Fruit fly (Drosophila melanogaster) whole organism, embryonic: ENCODE results near the gene Ir94d.

ENCODE experiments used
- Adf1 ChIP-seq: fragments of 200-800 bp; sonication (Bioruptor generic); IDR thresholded peaks from 2 replicates; pipeline ENCODE4 v1.3.6; 2022; ENCODE audit warnings: missing biosample characterization, missing genetic modification characterization
- Antp ChIP-seq: fragments of 200-800 bp; sonication (Bioruptor generic); optimal IDR thresholded peaks from 3 replicates; lab custom pipeline; 2016; ENCODE audit warnings: missing biosample characterization, missing genetic modification characterization
- BEAF-32 ChIP-seq: fragments of 200-800 bp; sonication (Bioruptor generic); optimal IDR thresholded peaks from 3 replicates; lab custom pipeline; 2017; ENCODE audit warnings: missing biosample characterization, missing genetic modification characterization, mild to moderate bottlenecking, moderate library complexity, missing genetic modification reagents
- CG10565 ChIP-seq: fragments of 200-800 bp; sonication (Bioruptor generic); optimal IDR thresholded peaks from 3 replicates; lab custom pipeline; 2016; ENCODE audit warnings: missing biosample characterization, mild to moderate bottlenecking, missing genetic modification characterization
- CG12155 ChIP-seq: fragments of 200-800 bp; sonication (Bioruptor generic); optimal IDR thresholded peaks from 3 replicates; lab custom pipeline; 2016; ENCODE audit warnings: missing biosample characterization, missing genetic modification characterization
- CG1529 ChIP-seq: fragments of 200-800 bp; sonication (Bioruptor generic); optimal IDR thresholded peaks from 3 replicates; lab custom pipeline; 2018; ENCODE audit warnings: missing biosample characterization, missing genetic modification characterization
- CG15696 ChIP-seq: fragments of 200-800 bp; sonication (Bioruptor generic); optimal IDR thresholded peaks from 2 replicates; lab custom pipeline; 2019; ENCODE audit warnings: missing biosample characterization, mild to moderate bottlenecking, missing genetic modification characterization, moderate library complexity
- CG17612 ChIP-seq: fragments of 200-800 bp; sonication (Bioruptor generic); IDR thresholded peaks from 2 replicates; pipeline ENCODE4 v1.3.6; 2022; ENCODE audit warnings: missing biosample characterization, missing genetic modification characterization
- CG2875 ChIP-seq: fragments of 200-800 bp; sonication (Bioruptor generic); optimal IDR thresholded peaks from 2 replicates; lab custom pipeline; 2017; ENCODE audit warnings: missing biosample characterization, mild to moderate bottlenecking, missing genetic modification characterization, missing genetic modification reagents
- CG30431 ChIP-seq: fragments of 200-800 bp; sonication (Bioruptor generic); optimal IDR thresholded peaks from 2 replicates; lab custom pipeline; 2017; ENCODE audit warnings: missing biosample characterization, missing genetic modification characterization
- CG33213 ChIP-seq: fragments of 200-800 bp; sonication (Bioruptor generic); optimal IDR thresholded peaks from 3 replicates; lab custom pipeline; 2016; ENCODE audit warnings: missing biosample characterization, missing genetic modification characterization
- CG3838 ChIP-seq: fragments of 200-800 bp; sonication (Bioruptor generic); optimal IDR thresholded peaks from 3 replicates; lab custom pipeline; 2016; ENCODE audit warnings: missing biosample characterization, missing genetic modification characterization
- CG4328 ChIP-seq: fragments of 200-800 bp; sonication (Bioruptor generic); optimal IDR thresholded peaks from 3 replicates; lab custom pipeline; 2017; ENCODE audit warnings: missing biosample characterization, missing genetic modification reagents, missing genetic modification characterization
- CG4707 ChIP-seq: fragments of 200-800 bp; sonication (Bioruptor generic); optimal IDR thresholded peaks from 2 replicates; lab custom pipeline; 2018; ENCODE audit warnings: missing biosample characterization, mild to moderate bottlenecking, missing genetic modification characterization, moderate library complexity
- CG7556 ChIP-seq: fragments of 200-800 bp; sonication (Bioruptor generic); optimal IDR thresholded peaks from 2 replicates; lab custom pipeline; 2017; ENCODE audit warnings: missing biosample characterization, mild to moderate bottlenecking, missing genetic modification characterization
- Camta ChIP-seq: fragments of 200-800 bp; sonication (Bioruptor generic); optimal IDR thresholded peaks from 2 replicates; lab custom pipeline; 2016; ENCODE audit warnings: missing biosample characterization, missing genetic modification characterization
- D ChIP-seq, 2 experiments: fragments of 200-800 bp in 1 of 2; fragments of >200 bp in 1 of 2; sonication (Bioruptor generic) in 1 of 2; optimal IDR thresholded peaks; 2 replicates in 1 of 2; 3 replicates in 1 of 2; lab custom pipeline; 2017; ENCODE audit warnings: mild to moderate bottlenecking in 1 of 2, missing biosample characterization in 1 of 2, missing genetic modification characterization in 1 of 2, missing genetic modification reagents in 1 of 2
- Dref ChIP-seq: fragments of 200-800 bp; sonication (Bioruptor generic); IDR thresholded peaks from 2 replicates; pipeline ENCODE4 v1.3.6; 2022; ENCODE audit warnings: missing biosample characterization, missing genetic modification characterization
- H15 ChIP-seq: fragments of 200-800 bp; sonication (Bioruptor generic); IDR thresholded peaks from 3 replicates; pipeline ENCODE4 v1.3.6; 2022; ENCODE audit warnings: missing biosample characterization, missing genetic modification characterization
- HLH4C ChIP-seq: fragments of 200-800 bp; sonication (Bioruptor generic); IDR thresholded peaks from 3 replicates; pipeline ENCODE4 v1.3.6; 2022; ENCODE audit warnings: missing biosample characterization, missing genetic modification characterization; ENCODE audit not compliant: partially characterized antibody
- Hr3 ChIP-seq: fragments of 200-800 bp; sonication (Bioruptor generic); optimal IDR thresholded peaks from 3 replicates; lab custom pipeline; 2016; ENCODE audit warnings: missing biosample characterization, missing genetic modification characterization
- Hr39 ChIP-seq: fragments of >200 bp; optimal IDR thresholded peaks from 2 replicates; lab custom pipeline; 2017
- Lhr ChIP-seq: fragments of 200-800 bp; sonication (Bioruptor generic); optimal IDR thresholded peaks from 3 replicates; lab custom pipeline; 2017; ENCODE audit warnings: mild to moderate bottlenecking, missing biosample characterization, missing genetic modification reagents, missing genetic modification characterization
- Max ChIP-seq: fragments of 200-800 bp; sonication (Bioruptor generic); optimal IDR thresholded peaks from 2 replicates; lab custom pipeline; 2016; ENCODE audit warnings: missing biosample characterization, mild to moderate bottlenecking, missing genetic modification characterization
- NFAT ChIP-seq: fragments of 200-800 bp; sonication (Bioruptor generic); IDR thresholded peaks from 2 replicates; pipeline ENCODE4 v1.3.6; 2022; ENCODE audit warnings: missing biosample characterization, missing genetic modification characterization
- Oaz ChIP-seq: fragments of 200-800 bp; sonication (Bioruptor generic); IDR thresholded peaks from 2 replicates; pipeline ENCODE4 v1.3.6; 2022; ENCODE audit warnings: missing biosample characterization, missing genetic modification characterization
- Ravus ChIP-seq: fragments of 200-800 bp; sonication (Bioruptor generic); IDR thresholded peaks from 2 replicates; pipeline ENCODE4 v1.3.6; 2022; ENCODE audit warnings: missing biosample characterization, missing genetic modification characterization
- Vsx1 ChIP-seq: fragments of 200-800 bp; sonication (Bioruptor generic); optimal IDR thresholded peaks from 2 replicates; lab custom pipeline; 2017; ENCODE audit warnings: missing biosample characterization, mild to moderate bottlenecking, missing genetic modification characterization, missing genetic modification reagents
- bsh ChIP-seq, 2 experiments: fragments of 200-800 bp; sonication (Bioruptor generic); optimal IDR thresholded peaks; 2 replicates each; lab custom pipeline; 2017 to 2018; ENCODE audit warnings: mild to moderate bottlenecking in 2 of 2, missing biosample characterization in 2 of 2, missing genetic modification characterization in 2 of 2, moderate library complexity in 1 of 2
- crol ChIP-seq: fragments of 200-800 bp; sonication (Bioruptor generic); IDR thresholded peaks from 2 replicates; pipeline ENCODE4 v1.3.6; 2022; ENCODE audit warnings: missing biosample characterization, missing genetic modification characterization
- dan ChIP-seq: fragments of 200-800 bp; sonication (Bioruptor generic); IDR thresholded peaks from 2 replicates; pipeline ENCODE4 v1.3.6; 2022; ENCODE audit warnings: missing biosample characterization, missing genetic modification characterization
- dmrt99B ChIP-seq: fragments of 200-800 bp; sonication (Bioruptor generic); optimal IDR thresholded peaks from 2 replicates; lab custom pipeline; 2018; ENCODE audit warnings: missing biosample characterization, mild to moderate bottlenecking, missing genetic modification characterization, moderate library complexity
- emc ChIP-seq: fragments of 200-800 bp; sonication (Bioruptor generic); optimal IDR thresholded peaks from 2 replicates; lab custom pipeline; 2016; ENCODE audit warnings: missing biosample characterization, missing genetic modification characterization
- fd96Cb ChIP-seq: fragments of 200-800 bp; sonication (Bioruptor generic); optimal IDR thresholded peaks from 2 replicates; lab custom pipeline; 2018; ENCODE audit warnings: missing biosample characterization, mild to moderate bottlenecking, missing genetic modification characterization, moderate library complexity
- gcm ChIP-seq: fragments of 200-800 bp; sonication (Bioruptor generic); optimal IDR thresholded peaks from 2 replicates; lab custom pipeline; 2019; ENCODE audit warnings: missing biosample characterization, mild to moderate bottlenecking, missing genetic modification characterization, moderate library complexity
- inv ChIP-seq: fragments of 200-800 bp; sonication (Bioruptor generic); IDR thresholded peaks from 2 replicates; pipeline ENCODE4 v1.3.6; 2022; ENCODE audit warnings: missing biosample characterization, missing genetic modification characterization; ENCODE audit not compliant: partially characterized antibody
- lab ChIP-seq: fragments of 200-800 bp; sonication (Bioruptor generic); optimal IDR thresholded peaks from 3 replicates; lab custom pipeline; 2017; ENCODE audit warnings: missing biosample characterization, missing genetic modification characterization, mild to moderate bottlenecking, moderate library complexity, missing genetic modification reagents
- peb ChIP-seq: fragments of 200-800 bp; sonication (Bioruptor generic); IDR thresholded peaks from 2 replicates; pipeline ENCODE4 v1.3.6; 2022; ENCODE audit warnings: missing biosample characterization, missing genetic modification characterization
- pita ChIP-seq: fragments of 200-800 bp; sonication (Bioruptor generic); optimal IDR thresholded peaks from 2 replicates; lab custom pipeline; 2017; ENCODE audit warnings: missing biosample characterization, mild to moderate bottlenecking, missing genetic modification characterization
- pnt ChIP-seq: fragments of 200-800 bp; sonication (Bioruptor generic); optimal IDR thresholded peaks from 3 replicates; lab custom pipeline; 2016; ENCODE audit warnings: missing biosample characterization, missing genetic modification characterization
- pum ChIP-seq: fragments of 200-800 bp; sonication (Bioruptor generic); optimal IDR thresholded peaks from 2 replicates; lab custom pipeline; 2016; ENCODE audit warnings: missing biosample characterization, missing genetic modification characterization
- ranshi ChIP-seq: fragments of 200-800 bp; sonication (Bioruptor generic); IDR thresholded peaks from 2 replicates; pipeline ENCODE4 v1.3.6; 2022; ENCODE audit warnings: missing biosample characterization, missing genetic modification characterization
- salm ChIP-seq: fragments of 200-800 bp; sonication (Bioruptor generic); optimal IDR thresholded peaks from 2 replicates; lab custom pipeline; 2018; ENCODE audit warnings: missing biosample characterization, mild to moderate bottlenecking, missing genetic modification characterization
- sc ChIP-seq, 3 experiments: fragments of >200 bp in 2 of 3; fragments of 200-800 bp in 1 of 3; sonication (Bioruptor generic) in 1 of 3; optimal IDR thresholded peaks; 2 replicates in 2 of 3; 3 replicates in 1 of 3; lab custom pipeline; 2017; ENCODE audit warnings: mild to moderate bottlenecking in 1 of 3, missing biosample characterization in 1 of 3, missing genetic modification characterization in 1 of 3, missing genetic modification reagents in 1 of 3
- sens-2 ChIP-seq: fragments of 200-800 bp; sonication (Bioruptor generic); IDR thresholded peaks from 2 replicates; pipeline ENCODE4 v1.3.6; 2022; ENCODE audit warnings: missing biosample characterization, missing genetic modification characterization
- sisA ChIP-seq: fragments of 200-800 bp; sonication (Bioruptor generic); IDR thresholded peaks from 2 replicates; pipeline ENCODE4 v1.3.6; 2022; ENCODE audit warnings: missing biosample characterization, missing genetic modification characterization
- tgo ChIP-seq: fragments of 200-800 bp; sonication (Bioruptor generic); IDR thresholded peaks from 3 replicates; pipeline ENCODE4 v1.3.6; 2022; ENCODE audit warnings: missing biosample characterization, missing genetic modification characterization
- tin ChIP-seq: fragments of 200-800 bp; sonication (Bioruptor generic); optimal IDR thresholded peaks from 3 replicates; lab custom pipeline; 2016; ENCODE audit warnings: missing biosample characterization, missing genetic modification characterization
- trem ChIP-seq: fragments of 200-800 bp; optimal IDR thresholded peaks from 3 replicates; lab custom pipeline; 2019; ENCODE audit warnings: missing biosample characterization, mild to moderate bottlenecking, missing genetic modification characterization, moderate library complexity
- trh ChIP-seq: fragments of 200-800 bp; sonication (Bioruptor generic); optimal IDR thresholded peaks from 2 replicates; lab custom pipeline; 2016; ENCODE audit warnings: missing biosample characterization, missing genetic modification characterization

The Ir94d gene

dm6 chr3R:23356920-23357386 is 45.7 kb upstream of the Ir94d start (continued):
- TF ChIP-seq Adf1 (GFP tag; lab: Robert Waterston, UW) (peak; percentile 26), emc (GFP tag; lab: Kevin White, UChicago) (no peak), CG30431 (peak; percentile 48), dmrt99B (tag; lab: Kevin White, UChicago) (peak; percentile 93), Ravus (GFP tag; lab: Robert Waterston, UW) (peak; percentile 36), CG2875 (GFP tag; lab: Kevin White, UChicago) (peak; percentile 67), tgo (GFP tag; lab: Robert Waterston, UW) (peak; percentile 80), fd96Cb (peak; percentile 80), CG4328 (no peak), lab (GFP tag; lab: Kevin White, UChicago) (peak; percentile 85), CG15696 (tag; lab: Kevin White, UChicago) (peak; percentile 54), CG17612 (no peak), Lhr (GFP tag; lab: Kevin White, UChicago) (peak; percentile 13), inv (GFP tag; lab: Robert Waterston, UW) (no peak), NFAT (GFP tag; lab: Robert Waterston, UW) (peak; percentile 53), Antp (GFP tag; lab: Kevin White, UChicago) (no peak), bsh (GFP tag; optimal IDR thresholded peaks at IDR 0.05; lab: Kevin White, UChicago) (peak; percentile 64 to 93), trem (peak; percentile 68), trh (peak; percentile 29), H15 (no peak), sens-2 (GFP tag; lab: Robert Waterston, UW) (no peak), D (optimal IDR thresholded peaks at IDR 0.05; lab: Kevin White, UChicago) (no peak), D (GFP tag; optimal IDR thresholded peaks at IDR 0.05; lab: Kevin White, UChicago) (peak; percentile 66), sc (optimal IDR thresholded peaks at IDR 0.05; lab: Kevin White, UChicago) (no peak), sc (GFP tag; optimal IDR thresholded peaks at IDR 0.05; lab: Kevin White, UChicago) (peak; percentile 75), Vsx1 (GFP tag; lab: Kevin White, UChicago) (no peak), pnt (GFP tag; lab: Kevin White, UChicago) (no peak), CG33213 (GFP tag; lab: Kevin White, UChicago) (no peak), tin (peak; percentile 62), CG10565 (no peak), sisA (peak; percentile 43; the same call in 1 of the 2 replicates), pita (no peak), Oaz (peak; percentile 58), CG7556 (GFP tag; lab: Kevin White, UChicago) (peak; percentile 90), Max (GFP tag; lab: Kevin White, UChicago) (peak; percentile 46), dan (GFP tag; lab: Robert Waterston, UW) (no peak), ranshi (peak; percentile 80), Hr3 (GFP tag; lab: Kevin White, UChicago) (peak; percentile 89), BEAF-32 (no peak), gcm (GFP tag; lab: Kevin White, UChicago) (peak; percentile 85), Camta (GFP tag; lab: Kevin White, UChicago) (no peak), crol (GFP tag; lab: Robert Waterston, UW) (peak; percentile 22; the same call in 1 of the 2 replicates), CG3838 (GFP tag; lab: Kevin White, UChicago) (no peak), peb (GFP tag; lab: Robert Waterston, UW) (peak; percentile 21; the same call in 1 of the 2 replicates), CG4707 (GFP tag; lab: Kevin White, UChicago) (peak; percentile 62), HLH4C (GFP tag; lab: Robert Waterston, UW) (no peak), CG1529 (peak; percentile 66), CG12155 (peak; percentile 83), Hr39 (lab: Kevin White, UChicago) (no peak), salm (tag; lab: Kevin White, UChicago) (peak; percentile 76), Dref (GFP tag; lab: Robert Waterston, UW) (no peak), pum (no peak)
